Fruit fly (Drosophila melanogaster): ENCODE data around the gene CG3604.
A peak's percentile ranks its signal among the peaks of the same experiment; 100 is the strongest.

DNA sequence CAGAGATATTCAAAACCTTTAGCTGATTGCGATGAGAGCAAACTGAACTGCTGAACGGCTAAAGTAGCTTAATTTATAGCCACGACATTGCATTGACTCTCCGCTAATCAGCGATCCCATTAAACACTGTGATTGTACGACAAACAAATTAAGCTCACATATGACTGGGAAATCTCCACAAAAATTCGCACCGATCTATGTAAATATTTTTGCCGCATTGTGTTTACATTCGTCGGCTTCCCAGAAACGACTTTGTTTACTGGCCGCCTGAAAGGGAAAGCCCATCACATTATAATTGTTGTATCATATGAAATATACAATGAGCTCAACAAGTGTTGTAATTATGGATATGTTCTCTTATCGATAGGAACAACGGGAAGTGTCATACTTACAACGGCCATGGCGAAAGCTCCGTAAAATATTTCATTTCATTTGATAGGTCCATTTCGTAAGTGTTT, 2.3 kb downstream of the CG3604 start, which contains the start of gene CG16713:
- TF ChIP-seq kay (GFP tag; ENCODE audit: borderline replicate concordance) (peak; percentile 36), pad (GFP tag; optimal IDR thresholded peaks at IDR 0.05) (no peak), CG12768 (GFP tag; optimal IDR thresholded peaks at IDR 0.05) (no peak), CG5204 (GFP tag; optimal IDR thresholded peaks at IDR 0.05) (no peak), cnc (optimal IDR thresholded peaks at IDR 0.05) (no peak), Mnt (GFP tag; optimal IDR thresholded peaks at IDR 0.05) (no peak), toe (GFP tag; optimal IDR thresholded peaks at IDR 0.05) (no peak), ovo (GFP tag; optimal IDR thresholded peaks at IDR 0.05) (no peak), tj (GFP tag; optimal IDR thresholded peaks at IDR 0.05) (no peak), CG7101 (tag; optimal IDR thresholded peaks at IDR 0.05) (no peak), Clk (GFP tag; optimal IDR thresholded peaks at IDR 0.05) (no peak), CG33017 (tag; optimal IDR thresholded peaks at IDR 0.05) (no peak), Hr96 (GFP tag; optimal IDR thresholded peaks at IDR 0.05) (no peak)
